Worm (Caenorhabditis elegans): ENCODE measurements around the gene C56A3.8.
A peak's percentile ranks its signal among the peaks of the same experiment; 100 is the strongest.

The C56A3.8 gene

DNA sequence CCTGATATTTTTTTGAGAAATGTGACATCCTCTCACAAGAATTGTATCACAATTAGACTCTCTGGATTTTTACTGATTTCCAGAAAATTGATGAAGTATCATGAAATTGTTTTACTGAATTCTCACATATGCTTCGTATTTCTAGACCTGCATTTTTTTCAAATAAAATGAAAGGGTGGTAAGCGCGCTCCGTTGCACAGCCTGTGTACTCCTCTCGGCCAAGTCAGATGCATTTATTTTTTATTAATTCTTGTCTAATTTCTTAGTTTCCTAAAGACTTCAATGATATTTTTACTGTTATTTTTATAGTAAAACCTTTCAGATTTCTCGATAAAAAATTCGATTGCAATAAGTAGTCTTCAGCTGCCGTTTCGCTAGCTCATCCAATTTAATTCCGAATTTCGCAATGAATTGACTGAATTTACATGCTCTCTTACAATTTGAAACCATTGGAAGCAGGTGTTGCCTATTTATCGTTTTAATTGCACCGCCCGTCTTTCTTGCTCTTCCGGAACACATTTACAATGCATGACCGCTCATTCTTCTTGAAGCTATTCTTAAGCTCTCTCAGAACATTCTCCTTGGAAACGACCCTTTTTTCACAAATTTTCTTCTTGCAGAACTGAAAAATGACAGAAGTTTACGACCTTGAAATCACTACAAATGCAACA lies 31.6 kb downstream of the C56A3.8 start, which contains the start of gene tbcb-1 (continued):
- TF ChIP-seq pax-3 (tag; optimal IDR thresholded peaks at IDR 0.05) = no peak
- TF ChIP-seq ceh-82 (tag; optimal IDR thresholded peaks at IDR 0.05) = peak in 2 of 3 experiments; percentile 35

DNA sequence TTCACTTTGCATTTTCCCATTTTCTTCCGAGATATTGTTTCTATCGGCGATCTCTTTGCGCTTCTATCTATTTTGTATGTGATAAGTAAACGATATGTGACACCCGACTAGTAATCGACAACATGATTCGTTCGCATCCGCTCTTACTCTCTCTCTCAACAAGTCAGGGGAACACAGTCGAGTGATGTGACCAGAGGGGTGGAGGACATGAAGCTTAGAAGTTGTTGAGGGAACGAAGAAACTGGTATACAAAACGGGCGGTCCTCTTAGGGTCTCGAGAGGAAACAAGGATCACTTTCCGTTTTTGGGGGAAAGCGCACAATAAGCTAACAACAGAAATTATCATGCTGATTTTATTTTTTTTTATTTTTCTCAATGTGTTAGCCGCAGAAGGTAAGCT lies 33.0 kb downstream of the C56A3.8 start, which contains the start of gene F53F4.4:
TSS of gene F53F4.4 (plus strand) at position 301 of the 400 bp plus-strand sequence.
- TF ChIP-seq fkh-10 (GFP tag; optimal IDR thresholded peaks at IDR 0.05) (no peak), efl-1 (optimal IDR thresholded peaks at IDR 0.05) (no peak), efl-1 (GFP tag; optimal IDR thresholded peaks at IDR 0.05 in 1 of 2) (peak in 1 of 2 experiments; percentile 67), blmp-1 (tag; optimal IDR thresholded peaks at IDR 0.05) (peak; percentile 59), hlh-4 (tag; optimal IDR thresholded peaks at IDR 0.05) (no peak), hlh-17 (GFP tag; optimal IDR thresholded peaks at IDR 0.05; ENCODE audit: borderline replicate concordance) (no peak)

DNA sequence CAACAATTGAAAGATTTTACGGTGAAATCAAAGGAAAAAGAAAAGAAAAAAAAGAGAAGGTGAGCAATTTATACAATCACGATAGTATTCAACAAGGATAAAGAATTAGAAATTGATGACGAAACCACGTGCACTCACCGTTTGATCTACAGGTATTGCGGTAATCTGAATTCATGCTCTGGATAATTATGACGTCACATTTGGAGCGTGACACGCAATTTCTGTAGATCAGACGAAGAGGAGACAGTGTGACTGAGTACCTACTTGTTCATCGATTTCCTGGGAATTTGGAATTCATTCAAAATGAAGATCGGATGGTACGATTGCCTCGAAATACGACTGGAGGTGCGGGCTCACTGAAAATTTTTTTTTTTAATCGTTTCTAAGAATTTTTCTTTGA lies 38.3 kb downstream of the C56A3.8 start:
- TF ChIP-seq snpc-4 (tag; optimal IDR thresholded peaks at IDR 0.05) = no peak
- TF ChIP-seq nhr-237 (tag; optimal IDR thresholded peaks at IDR 0.05) = no peak
- no peak for TF ChIP-seq fkh-10 (GFP tag; optimal IDR thresholded peaks at IDR 0.05)
- TF ChIP-seq sox-4 (tag; optimal IDR thresholded peaks at IDR 0.05) = no peak
- no peak for TF ChIP-seq efl-3 (GFP tag; optimal IDR thresholded peaks at IDR 0.05)
- no peak for TF ChIP-seq nhr-76 (tag; optimal IDR thresholded peaks at IDR 0.05)
- TF ChIP-seq ztf-4 (tag; optimal IDR thresholded peaks at IDR 0.05) = no peak
- TF ChIP-seq pax-3 (tag; optimal IDR thresholded peaks at IDR 0.05) = no peak
- no peak for TF ChIP-seq tbx-2 (tag; optimal IDR thresholded peaks at IDR 0.05)
- no peak for TF ChIP-seq dsc-1 (tag; optimal IDR thresholded peaks at IDR 0.05)
- TF ChIP-seq tlp-1 (tag; optimal IDR thresholded peaks at IDR 0.05) = no peak
- TF ChIP-seq egl-13 (tag; optimal IDR thresholded peaks at IDR 0.05) = no peak
- TF ChIP-seq grh-1 (GFP tag; IDR thresholded peaks at IDR 0.05) = no peak
- no peak for TF ChIP-seq egl-27 (tag; optimal IDR thresholded peaks at IDR 0.05)
- TF ChIP-seq lin-39 (tag; optimal IDR thresholded peaks at IDR 0.05) = no peak
- TF ChIP-seq mep-1 (tag; optimal IDR thresholded peaks at IDR 0.05) = no peak
- no peak for TF ChIP-seq swsn-7 (tag; optimal IDR thresholded peaks at IDR 0.05)
- TF ChIP-seq nhr-84 (tag; optimal IDR thresholded peaks at IDR 0.05) = no peak
- TF ChIP-seq unc-86 (tag; optimal IDR thresholded peaks at IDR 0.05) = no peak

DNA sequence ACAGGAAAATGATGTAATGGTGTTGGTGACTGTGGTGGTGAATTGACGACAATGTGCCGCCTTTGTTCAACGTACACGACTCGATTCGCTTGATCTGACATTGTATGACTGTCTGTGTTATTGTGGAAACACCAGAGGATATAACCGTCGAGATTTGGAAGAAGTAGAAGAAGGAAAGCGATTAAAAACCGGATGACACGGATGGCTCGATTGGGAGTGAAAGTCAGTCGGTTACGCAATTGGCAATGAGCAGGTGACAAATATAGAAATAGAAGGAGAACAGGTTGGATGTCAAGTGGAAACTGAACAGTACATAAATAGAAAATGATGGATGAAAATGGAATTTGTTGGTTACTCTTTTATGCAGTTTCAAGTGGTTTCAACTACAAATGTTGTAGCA lies 40.8 kb downstream of the C56A3.8 start, which contains the start of gene rdy-2:
TSS of gene rdy-2 (minus strand) at position 101 of the 400 bp plus-strand sequence.
- TF ChIP-seq tlp-1 (tag; optimal IDR thresholded peaks at IDR 0.05) (no peak), blmp-1 (tag; optimal IDR thresholded peaks at IDR 0.05) (peak; percentile 10), efl-1 (optimal IDR thresholded peaks at IDR 0.05) (no peak), efl-1 (GFP tag; optimal IDR thresholded peaks at IDR 0.05 in 1 of 2) (peak in 1 of 2 experiments; percentile 53)

DNA sequence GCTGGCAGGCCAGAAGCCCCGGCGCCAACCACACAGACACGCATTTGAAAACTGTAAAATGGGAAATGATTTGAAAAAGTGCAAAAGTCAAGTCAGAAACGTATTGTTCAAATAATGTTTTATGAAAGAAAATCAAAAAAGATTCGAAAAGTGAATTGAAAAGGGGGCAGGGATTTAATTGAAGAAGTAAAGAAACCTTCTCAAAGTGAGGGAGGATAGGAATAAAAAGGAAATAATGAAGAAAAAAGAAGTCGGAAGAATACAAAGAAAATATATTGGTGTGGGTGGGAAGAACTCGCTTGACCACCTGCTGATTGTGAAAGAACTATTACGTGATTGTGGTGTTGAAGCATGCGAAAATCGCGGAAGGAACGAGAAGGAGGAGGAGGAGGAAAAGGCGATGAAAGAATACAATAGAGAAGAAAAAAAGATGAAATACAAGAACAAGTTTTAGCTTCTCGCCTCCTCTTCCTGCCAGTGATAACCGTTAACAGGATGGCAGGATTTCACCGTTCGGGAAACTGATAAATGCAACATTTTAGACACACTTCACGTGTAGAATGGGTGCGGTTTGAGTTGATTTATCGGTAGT lies 46.7 kb downstream of the C56A3.8 start, which contains the start of gene fmo-4:
TSS of gene fmo-4 (minus strand) at position 51 of the 592 bp plus-strand sequence.
- no peak for TF ChIP-seq ama-1 (optimal IDR thresholded peaks at IDR 0.05)
- TF ChIP-seq blmp-1 (tag; optimal IDR thresholded peaks at IDR 0.05) = peak; percentile 23

DNA sequence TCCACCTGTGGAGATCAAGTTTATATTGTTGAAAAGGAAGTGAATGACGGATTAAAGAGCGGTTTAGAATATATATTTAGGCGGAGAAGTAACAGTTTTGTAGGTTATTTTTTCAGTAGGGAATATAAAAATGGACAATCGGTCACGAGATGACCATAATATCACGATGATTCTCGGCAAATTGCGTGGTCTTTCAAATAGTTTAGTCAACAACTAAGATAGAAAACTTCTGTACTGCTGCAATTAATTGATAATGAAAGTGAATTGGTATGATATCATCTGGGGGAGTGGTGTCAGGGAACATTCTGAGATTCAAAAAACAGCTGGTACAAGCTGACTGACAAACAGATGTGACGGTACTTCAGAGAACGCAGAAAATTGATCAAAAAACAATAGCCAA lies 48.4 kb downstream of the C56A3.8 start:
- TF ChIP-seq ceh-8 (GFP tag; optimal IDR thresholded peaks at IDR 0.05) (no peak), ces-1 (GFP tag; optimal IDR thresholded peaks at IDR 0.05) (no peak), nhr-47 (tag; optimal IDR thresholded peaks at IDR 0.05) (no peak), blmp-1 (tag; optimal IDR thresholded peaks at IDR 0.05) (peak; percentile 81), elt-3 (tag; optimal IDR thresholded peaks at IDR 0.05) (peak in 2 of 6 experiments; percentile 35 to 82), jun-1 (tag; optimal IDR thresholded peaks at IDR 0.05) (no peak), ceh-82 (tag; optimal IDR thresholded peaks at IDR 0.05) (no peak), nhr-71 (tag; optimal IDR thresholded peaks at IDR 0.05) (peak; percentile 44), tbx-2 (tag; optimal IDR thresholded peaks at IDR 0.05) (peak; percentile 33), nhr-85 (tag) (peak; percentile 92), dpl-1 (GFP tag; optimal IDR thresholded peaks at IDR 0.05) (no peak), Y116A8C.19 (tag; optimal IDR thresholded peaks at IDR 0.05; ENCODE audit: borderline replicate concordance) (no peak), elt-2 (tag; optimal IDR thresholded peaks at IDR 0.05) (no peak), nhr-20 (tag; optimal IDR thresholded peaks at IDR 0.05) (peak; percentile 62), rnt-1 (tag; optimal IDR thresholded peaks at IDR 0.05) (no peak), vab-15 (tag; optimal IDR thresholded peaks at IDR 0.05) (peak; percentile 45), lin-35 (GFP tag; optimal IDR thresholded peaks at IDR 0.05) (peak in 1 of 2 experiments; percentile 42), nhr-90 (tag; optimal IDR thresholded peaks at IDR 0.05; ENCODE audit: poor library complexity) (peak; percentile 15)

Measured in whole organism, L1 larva.